Fruit fly (Drosophila melanogaster): ENCODE results near the gene kto.

DNA sequence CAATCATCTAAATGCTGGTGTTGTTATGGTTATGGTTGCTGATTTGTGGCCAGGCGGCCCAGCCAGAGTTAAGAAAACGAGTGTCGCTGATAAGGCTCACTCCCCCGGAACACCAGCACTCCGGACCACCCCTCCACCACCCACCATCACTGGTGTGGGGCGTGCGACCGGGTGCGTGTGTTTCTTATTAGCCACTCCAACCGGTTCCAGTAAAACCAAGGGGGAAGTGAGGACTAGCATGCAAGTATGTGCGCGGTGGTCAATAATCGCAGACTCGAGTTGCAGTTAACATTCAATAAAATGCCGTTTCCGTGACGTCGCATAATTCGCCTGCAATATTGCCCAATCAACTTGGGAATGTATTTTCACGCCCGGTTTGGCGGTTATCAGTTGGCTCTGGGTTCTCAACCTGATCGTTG is 36.1 kb downstream of the kto start:
- no peak for TF ChIP-seq CG14655 (GFP tag; optimal IDR thresholded peaks at IDR 0.05)
- TF ChIP-seq CG32121 (GFP tag; IDR thresholded peaks at IDR 0.05) = no peak
